Worm (Caenorhabditis elegans): ENCODE results near the gene JC8.4.

- no peak for TF ChIP-seq nhr-28 (tag; optimal IDR thresholded peaks at IDR 0.05)
- TF ChIP-seq blmp-1 (tag; optimal IDR thresholded peaks at IDR 0.05) = no peak
- no peak for TF ChIP-seq sptf-1 (tag; optimal IDR thresholded peaks at IDR 0.05)
- TF ChIP-seq lin-32 (GFP tag; optimal IDR thresholded peaks at IDR 0.05) = no peak
- no peak for TF ChIP-seq unc-39 (tag; optimal IDR thresholded peaks at IDR 0.05)
- no peak for TF ChIP-seq unc-62 (GFP tag; optimal IDR thresholded peaks at IDR 0.05)
Measured at ce11 chrIV:13268385-13268784, 24.9 kb downstream of the JC8.4 start.

All from whole organism, mixed stage, embryonic.